Worm (Caenorhabditis elegans) whole organism, L3 larva: ENCODE data around the gene capa-1.

Experiments
- R02D3.7 ChIP-seq: fragments of 150-350 bp; optimal IDR thresholded peaks from 2 replicates; lab custom pipeline; 2014; ENCODE audit warnings: missing biosample characterization, missing genetic modification characterization
- ZK546.5 ChIP-seq: sonication (generic microtip); optimal IDR thresholded peaks from 2 replicates; lab custom pipeline; 2017; ENCODE audit warnings: missing biosample characterization, missing genetic modification characterization
- ama-1 ChIP-seq: fragments of 150-350 bp; optimal IDR thresholded peaks from 2 replicates; lab custom pipeline; 2018
- ceh-28 ChIP-seq: fragments of 150-350 bp; optimal IDR thresholded peaks from 2 replicates; lab custom pipeline; 2014; ENCODE audit warnings: missing biosample characterization, missing genetic modification reagents, missing genetic modification characterization
- ceh-82 ChIP-seq: fragments of 150-350 bp; optimal IDR thresholded peaks from 2 replicates; lab custom pipeline; 2014; ENCODE audit warnings: missing biosample characterization, missing genetic modification characterization
- ceh-9 ChIP-seq: sonication (generic microtip); optimal IDR thresholded peaks from 2 replicates; lab custom pipeline; 2018; ENCODE audit warnings: missing biosample characterization, missing genetic modification characterization
- egl-27 ChIP-seq: sonication (generic microtip); optimal IDR thresholded peaks from 4 replicates; lab custom pipeline; 2017; ENCODE audit warnings: missing biosample characterization, missing genetic modification reagents, missing genetic modification characterization
- egl-5 ChIP-seq: fragments of 150-350 bp; optimal IDR thresholded peaks from 2 replicates; lab custom pipeline; 2017; ENCODE audit warnings: missing biosample characterization, missing genetic modification reagents, missing genetic modification characterization, inconsistent platforms
- elt-2 ChIP-seq: sonication (generic microtip); optimal IDR thresholded peaks from 2 replicates; lab custom pipeline; 2016; ENCODE audit warnings: missing genetic modification reagents, mild to moderate bottlenecking, missing genetic modification characterization, missing compliant biosample characterization
- elt-3 ChIP-seq, 3 experiments: fragments of 150-350 bp in 1 of 3; sonication (generic microtip) in 2 of 3; optimal IDR thresholded peaks; 2 replicates in 2 of 3; 4 replicates in 1 of 3; lab custom pipeline; 2014 to 2017; ENCODE audit warnings: missing biosample characterization in 3 of 3, missing genetic modification characterization in 3 of 3
- fkh-10 ChIP-seq: sonication (generic microtip); optimal IDR thresholded peaks from 2 replicates; lab custom pipeline; 2017; ENCODE audit warnings: missing biosample characterization, missing genetic modification reagents, missing genetic modification characterization
- fkh-2 ChIP-seq: fragments of 150-350 bp; optimal IDR thresholded peaks from 2 replicates; lab custom pipeline; 2014; ENCODE audit warnings: missing biosample characterization, missing genetic modification reagents, missing genetic modification characterization
- fos-1 ChIP-seq: fragments of 150-350 bp; optimal IDR thresholded peaks from 2 replicates; lab custom pipeline; 2014; ENCODE audit warnings: missing biosample characterization, missing genetic modification characterization
- jun-1 ChIP-seq: fragments of 150-350 bp; optimal IDR thresholded peaks from 2 replicates; lab custom pipeline; 2014; ENCODE audit warnings: missing biosample characterization, missing genetic modification reagents, missing genetic modification characterization
- lin-15B ChIP-seq: fragments of 150-350 bp; optimal IDR thresholded peaks from 2 replicates; lab custom pipeline; 2014; ENCODE audit warnings: missing biosample characterization, missing genetic modification characterization
- lin-39 ChIP-seq: fragments of 150-350 bp; optimal IDR thresholded peaks from 2 replicates; lab custom pipeline; 2018; ENCODE audit warnings: missing biosample characterization, missing genetic modification reagents, missing genetic modification characterization
- mdl-1 ChIP-seq: fragments of 150-350 bp; optimal IDR thresholded peaks from 2 replicates; lab custom pipeline; 2014; ENCODE audit warnings: missing biosample characterization, missing genetic modification characterization
- mml-1 ChIP-seq: fragments of 150-350 bp; sonication (generic microtip); optimal IDR thresholded peaks from 3 replicates; lab custom pipeline; 2014; ENCODE audit warnings: missing biosample characterization, missing genetic modification characterization
- nfya-1 ChIP-seq: sonication (generic microtip); optimal IDR thresholded peaks from 2 replicates; lab custom pipeline; 2017; ENCODE audit warnings: missing genetic modification characterization, mild to moderate bottlenecking, missing compliant biosample characterization, antibody characterized with exemption, moderate library complexity; ENCODE audit not compliant: insufficient read depth
- nhr-12 ChIP-seq: fragments of 150-350 bp; optimal IDR thresholded peaks from 2 replicates; lab custom pipeline; 2014; ENCODE audit warnings: missing biosample characterization, missing genetic modification characterization
- nhr-23 ChIP-seq: fragments of 150-350 bp; optimal IDR thresholded peaks from 2 replicates; lab custom pipeline; 2014; ENCODE audit warnings: missing biosample characterization, missing genetic modification reagents, missing genetic modification characterization
- nhr-237 ChIP-seq: fragments of 150-350 bp; optimal IDR thresholded peaks from 2 replicates; lab custom pipeline; 2014; ENCODE audit warnings: missing biosample characterization, missing genetic modification characterization
- nhr-28 ChIP-seq: fragments of 150-350 bp; optimal IDR thresholded peaks from 2 replicates; lab custom pipeline; 2014; ENCODE audit warnings: missing biosample characterization, missing genetic modification characterization
- nhr-43 ChIP-seq: sonication (generic microtip); optimal IDR thresholded peaks from 2 replicates; lab custom pipeline; 2016; ENCODE audit warnings: mild to moderate bottlenecking, missing genetic modification characterization, missing compliant biosample characterization; ENCODE audit not compliant: poor library complexity, severe bottlenecking
- nhr-76 ChIP-seq: fragments of 150-350 bp; sonication (generic microtip); optimal IDR thresholded peaks from 5 replicates; lab custom pipeline; 2014; ENCODE audit warnings: missing biosample characterization, missing genetic modification characterization
- nhr-77 ChIP-seq: fragments of 150-350 bp; optimal IDR thresholded peaks from 2 replicates; lab custom pipeline; 2014; ENCODE audit warnings: missing biosample characterization, missing genetic modification characterization
- pha-4 ChIP-seq: fragments of 150-350 bp; optimal IDR thresholded peaks from 2 replicates; lab custom pipeline; 2014; ENCODE audit warnings: missing biosample characterization, missing genetic modification reagents, missing genetic modification characterization
- pqm-1 ChIP-seq: fragments of 150-350 bp; optimal IDR thresholded peaks from 2 replicates; lab custom pipeline; 2017; ENCODE audit warnings: missing biosample characterization, missing genetic modification characterization, inconsistent platforms
- sea-2 ChIP-seq: fragments of 150-350 bp; sonication (generic microtip); optimal IDR thresholded peaks from 4 replicates; lab custom pipeline; 2014; ENCODE audit warnings: missing biosample characterization, missing genetic modification reagents, missing genetic modification characterization
- skn-1 ChIP-seq: fragments of 150-350 bp; optimal IDR thresholded peaks from 2 replicates; lab custom pipeline; 2014; ENCODE audit warnings: missing biosample characterization, missing genetic modification characterization
- snpc-4 ChIP-seq: fragments of 150-350 bp; optimal IDR thresholded peaks from 2 replicates; lab custom pipeline; 2014; ENCODE audit warnings: missing biosample characterization, missing genetic modification characterization
- unc-39 ChIP-seq: sonication (generic microtip); optimal IDR thresholded peaks from 4 replicates; lab custom pipeline; 2017; ENCODE audit warnings: missing biosample characterization, missing genetic modification characterization
- unc-62 ChIP-seq: fragments of 150-350 bp; sonication (generic microtip); optimal IDR thresholded peaks from 4 replicates; lab custom pipeline; 2014; ENCODE audit warnings: missing biosample characterization, missing genetic modification reagents, missing genetic modification characterization
- ztf-11 ChIP-seq: fragments of 150-350 bp; optimal IDR thresholded peaks from 2 replicates; lab custom pipeline; 2014; ENCODE audit warnings: missing biosample characterization, missing genetic modification characterization

The capa-1 gene

DNA sequence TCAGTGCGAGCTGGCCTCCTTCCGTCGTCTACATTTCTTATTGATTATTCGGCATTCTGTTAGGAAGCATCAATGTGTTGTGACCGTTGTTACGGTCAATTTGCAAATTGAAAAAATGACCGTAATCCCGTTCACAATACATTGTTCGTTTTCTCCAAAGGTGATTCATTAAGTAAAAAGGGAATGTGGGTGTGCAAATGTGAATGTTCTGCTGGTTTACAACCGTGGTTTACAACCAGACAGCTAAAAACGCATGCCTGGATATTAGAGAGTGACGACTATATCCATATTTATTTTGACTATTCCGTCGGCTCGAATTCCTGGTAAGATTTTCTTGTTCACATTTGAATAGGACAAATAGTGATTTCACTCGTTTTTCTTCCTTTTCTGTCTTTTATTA, at the start of gene capa-1:
TSS of gene capa-1 (plus strand) at position 301 of the 400 bp plus-strand sequence.
- TF ChIP-seq ama-1 (lab: Kevin White, UChicago) (no peak), fkh-10 (GFP tag; lab: Kevin White, UChicago) (no peak), nfya-1 (tag; lab: Kevin White, UChicago) (no peak), unc-62 (GFP tag; lab: Kevin White, UChicago) (no peak), egl-5 (tag; lab: Kevin White, UChicago) (no peak), egl-27 (tag; lab: Kevin White, UChicago) (no peak), lin-39 (tag; lab: Kevin White, UChicago) (no peak), ztf-11 (tag; lab: Kevin White, UChicago) (no peak), unc-39 (tag; lab: Kevin White, UChicago) (no peak), mdl-1 (tag; lab: Kevin White, UChicago) (no peak)

DNA sequence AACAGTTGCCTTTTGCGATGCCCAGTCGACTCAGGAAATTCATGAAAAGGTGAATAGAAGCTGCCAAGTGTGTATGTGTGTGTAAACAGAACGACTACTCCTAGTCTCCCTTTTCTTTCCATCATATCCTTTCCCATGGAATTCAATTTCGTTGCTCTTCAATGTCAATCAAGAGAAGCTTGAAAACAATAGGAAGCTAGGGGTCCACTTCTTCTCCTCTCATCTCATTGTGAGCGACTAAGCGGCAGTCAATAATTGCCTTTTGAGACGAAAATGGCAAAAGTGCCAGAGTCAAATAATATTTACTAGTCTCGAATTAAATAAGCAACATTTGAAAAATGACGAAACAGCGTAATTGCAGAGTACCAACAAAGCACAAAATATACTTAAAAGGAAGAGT, 49.6 kb upstream of the capa-1 start:
- TF ChIP-seq jun-1 (no peak), elt-3 (tag; optimal IDR thresholded peaks at IDR 0.05; lab: Kevin White, UChicago) (no peak)

DNA sequence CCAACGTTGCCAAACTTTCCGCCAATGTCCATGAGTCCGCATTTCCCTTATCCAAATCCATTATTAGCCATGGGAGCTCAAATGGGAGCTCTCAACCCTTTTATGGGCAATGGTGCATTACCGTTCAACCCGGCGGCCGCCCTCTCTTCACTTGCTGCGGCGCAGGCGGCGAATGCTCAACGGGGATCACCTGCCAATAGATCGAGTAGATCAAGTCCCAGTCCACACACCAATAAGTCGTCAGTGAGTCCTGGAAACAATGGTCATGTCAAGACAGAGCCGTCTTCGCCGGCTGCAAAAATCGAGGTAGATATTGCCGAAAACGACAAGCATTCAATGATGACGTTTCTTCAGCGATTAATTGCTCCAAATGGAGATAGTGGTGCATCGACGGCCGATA, 47.0 kb upstream of the capa-1 start:
- TF ChIP-seq nhr-12 (tag; lab: Kevin White, UChicago) (no peak), skn-1 (tag; lab: Kevin White, UChicago) (no peak), snpc-4 (tag; lab: Kevin White, UChicago) (no peak), fkh-10 (GFP tag; lab: Kevin White, UChicago) (no peak), unc-62 (GFP tag; lab: Kevin White, UChicago) (no peak), nhr-43 (no peak), fkh-2 (tag; lab: Kevin White, UChicago) (no peak), R02D3.7 (tag; lab: Kevin White, UChicago) (no peak), ama-1 (lab: Kevin White, UChicago) (no peak), nhr-76 (no peak), pha-4 (tag; lab: Kevin White, UChicago) (no peak), sea-2 (GFP tag; lab: Kevin White, UChicago) (no peak), ceh-82 (no peak), pqm-1 (no peak), nhr-77 (no peak), ZK546.5 (tag; lab: Kevin White, UChicago) (no peak), egl-27 (tag; lab: Kevin White, UChicago) (no peak), nfya-1 (tag; lab: Kevin White, UChicago) (no peak), elt-3 (tag; optimal IDR thresholded peaks at IDR 0.05; lab: Kevin White, UChicago) (no peak), mml-1 (tag; lab: Kevin White, UChicago) (no peak)
- TF ChIP-seq, all 47 proteins: peak for 0

DNA sequence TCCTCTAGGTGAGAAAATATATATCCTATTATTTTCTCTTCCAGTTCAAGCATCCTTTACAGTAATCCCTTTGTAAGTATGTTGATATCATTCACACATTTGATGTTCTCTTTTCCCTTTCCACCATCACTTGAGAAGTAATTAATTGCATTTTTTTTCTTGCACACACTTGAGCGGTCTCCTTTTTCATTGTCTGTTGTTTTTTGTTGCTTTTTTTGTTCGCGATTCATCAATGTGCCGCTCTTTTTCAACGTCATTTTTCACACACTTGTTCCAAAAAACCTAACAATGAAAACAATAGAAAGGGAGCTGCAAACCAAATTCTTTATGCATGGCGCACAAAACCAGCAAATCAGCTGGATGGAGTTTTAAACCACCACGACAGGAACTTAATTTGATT, 43.6 kb upstream of the capa-1 start, which contains the start of gene F49E10.4:
TSS of gene F49E10.4 (plus strand) at position 301 of the 400 bp plus-strand sequence.
- TF ChIP-seq nhr-237 (no peak), elt-2 (tag; lab: Kevin White, UChicago) (no peak), egl-5 (tag; lab: Kevin White, UChicago) (no peak), ceh-9 (no peak), jun-1 (no peak), nhr-23 (no peak), fos-1 (no peak), mdl-1 (tag; lab: Kevin White, UChicago) (no peak), ZK546.5 (tag; lab: Kevin White, UChicago) (no peak), nhr-28 (tag; lab: Kevin White, UChicago) (no peak)

DNA sequence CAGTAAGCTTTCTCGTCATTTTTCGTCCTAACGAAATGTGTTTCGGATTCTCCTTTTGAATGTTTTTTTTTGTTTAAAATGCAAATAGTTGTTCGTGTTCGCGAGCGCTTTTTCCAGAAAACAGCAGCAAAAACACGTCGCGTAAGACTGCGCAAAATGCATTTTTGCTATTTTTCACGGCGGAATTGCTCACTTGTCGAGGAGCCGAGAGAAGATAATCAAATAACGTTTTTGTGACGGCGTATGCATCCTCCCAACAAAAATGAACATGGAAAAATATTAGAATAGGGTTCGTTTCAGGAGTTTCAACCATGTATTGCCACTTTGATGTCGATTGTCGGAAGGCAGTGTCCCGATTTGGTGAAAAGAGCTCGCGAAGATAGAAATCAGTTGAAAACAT, 42.2 kb upstream of the capa-1 start:
- TF ChIP-seq nhr-76 (no peak), fkh-10 (GFP tag; lab: Kevin White, UChicago) (peak; percentile 50)
- TF ChIP-seq, all 47 proteins: peak for 1

DNA sequence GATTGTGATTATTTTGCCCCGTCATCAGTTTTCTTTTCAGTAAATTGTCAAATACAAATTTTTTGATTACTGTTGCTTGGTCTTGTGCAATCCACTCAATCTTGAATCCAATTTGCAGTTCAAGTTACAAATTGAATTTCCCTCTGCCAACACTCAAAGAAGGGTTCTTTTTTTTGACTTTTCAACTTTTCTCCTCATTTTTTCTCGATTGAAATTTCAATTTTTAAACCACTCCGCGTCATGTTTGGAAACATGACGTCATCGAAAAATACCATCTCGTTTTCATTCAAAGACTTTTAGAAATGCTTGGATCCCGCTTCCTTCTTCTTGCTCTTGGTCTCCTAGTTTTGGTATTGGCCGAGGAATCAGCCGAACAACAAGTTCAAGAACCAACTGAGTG, 33.6 kb upstream of the capa-1 start, which contains the start of gene flp-7:
TSS of gene flp-7 (plus strand) at position 301 of the 400 bp plus-strand sequence.
- no peak for TF ChIP-seq lin-15B (tag; lab: Kevin White, UChicago)
- no peak for TF ChIP-seq snpc-4 (tag; lab: Kevin White, UChicago)
- TF ChIP-seq ceh-28 = no peak
- TF ChIP-seq egl-27 (tag; lab: Kevin White, UChicago) = no peak
- no peak for TF ChIP-seq fos-1
- TF ChIP-seq elt-3 (tag; optimal IDR thresholded peaks at IDR 0.05; lab: Kevin White, UChicago) = no peak
- TF ChIP-seq ceh-9 = no peak
- TF ChIP-seq, all 47 proteins: peak for 0
